Worm (Caenorhabditis elegans) whole organism, midembryonic: ENCODE data around the gene sec-31.

ENCODE experiments used
- T22C8.4 ChIP-seq: fragments of 200-800 bp; sonication (Bioruptor generic); IDR thresholded peaks from 2 replicates; pipeline ENCODE4 v1.3.6; 2022; ENCODE audit warnings: missing genetic modification characterization, missing compliant biosample characterization
- cog-1 ChIP-seq: sonication (generic microtip); optimal IDR thresholded peaks from 2 replicates; lab custom pipeline; 2016; ENCODE audit warnings: missing genetic modification characterization, missing compliant biosample characterization
- flt-1 ChIP-seq: fragments of 200-800 bp; sonication (Bioruptor generic); IDR thresholded peaks from 2 replicates; pipeline ENCODE4 v1.3.6; 2022; ENCODE audit warnings: missing genetic modification characterization, missing compliant biosample characterization
- klf-2 ChIP-seq: fragments of 200-800 bp; sonication (Bioruptor generic); conservative IDR thresholded peaks from 2 replicates; pipeline ENCODE4 v1.3.6; 2022; ENCODE audit warnings: missing genetic modification reagents, missing genetic modification characterization, missing compliant biosample characterization
- med-1 ChIP-seq: sonication (generic microtip); optimal IDR thresholded peaks from 2 replicates; lab custom pipeline; 2017; ENCODE audit warnings: missing genetic modification characterization, mild to moderate bottlenecking, missing compliant biosample characterization, antibody characterized with exemption, missing genetic modification reagents; ENCODE audit not compliant: insufficient read depth
- ref-1 ChIP-seq: fragments of 200-800 bp; sonication (Bioruptor generic); conservative IDR thresholded peaks from 2 replicates; pipeline ENCODE4 v1.3.6; 2022; ENCODE audit warnings: missing genetic modification reagents, missing genetic modification characterization, missing compliant biosample characterization
- tab-1 ChIP-seq: fragments of 200-800 bp; sonication (Bioruptor generic); IDR thresholded peaks from 2 replicates; pipeline ENCODE4 v1.3.6; 2022; ENCODE audit warnings: missing genetic modification characterization, missing compliant biosample characterization
- ztf-23 ChIP-seq: fragments of 200-800 bp; sonication (Bioruptor generic); IDR thresholded peaks from 2 replicates; pipeline ENCODE4 v1.3.6; 2022; ENCODE audit warnings: missing genetic modification reagents, missing genetic modification characterization, missing compliant biosample characterization
- ztf-29 ChIP-seq: fragments of 200-800 bp; sonication (Bioruptor generic); IDR thresholded peaks from 2 replicates; pipeline ENCODE4 v1.3.6; 2022; ENCODE audit warnings: missing genetic modification reagents, missing genetic modification characterization, missing compliant biosample characterization

sec-31 gene

DNA sequence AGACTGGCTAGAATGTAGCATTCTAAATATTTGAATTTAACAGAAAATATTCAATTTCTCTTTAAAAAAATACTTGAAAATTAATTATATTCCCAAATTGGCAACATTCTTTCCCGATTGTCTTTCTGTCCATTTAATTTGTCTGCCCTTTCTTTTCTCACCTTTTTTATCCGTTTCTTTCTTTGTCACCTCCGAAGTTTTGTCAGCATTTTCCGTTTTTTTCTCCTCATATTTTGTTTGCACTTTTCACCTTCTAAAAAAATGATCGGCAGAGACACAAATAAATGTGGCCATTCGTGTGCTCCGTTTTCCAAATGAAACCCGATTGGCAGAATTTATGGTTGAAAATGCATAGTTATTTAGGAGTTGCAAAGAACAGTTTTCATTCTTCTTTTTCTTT lies 55.5 kb downstream of the sec-31 start:
- TF ChIP-seq cog-1 (no peak), tab-1 (GFP tag; lab: Robert Waterston, UW) (no peak)

DNA sequence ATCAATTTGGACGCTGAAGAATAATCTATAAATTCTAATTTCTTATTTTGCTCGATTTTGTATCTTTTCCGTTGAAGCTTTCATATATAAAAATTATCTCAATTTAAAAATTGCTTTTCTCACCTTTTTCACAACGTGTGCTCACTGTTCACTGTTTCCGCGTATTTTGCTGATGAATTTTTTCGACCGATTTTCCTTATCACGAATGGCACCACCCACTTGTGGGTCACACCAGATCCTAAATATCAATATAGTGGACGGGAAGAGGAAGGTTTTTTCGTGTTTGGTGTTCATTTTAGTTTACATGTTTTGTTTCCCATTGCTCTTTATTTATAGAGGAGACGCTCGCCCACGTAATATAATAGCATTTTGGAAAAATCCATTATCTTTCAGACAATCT lies 55.9 kb downstream of the sec-31 start:
- TF ChIP-seq med-1 (GFP tag; lab: Kevin White, UChicago) (no peak), ztf-23 (GFP tag; lab: Robert Waterston, UW) (no peak), cog-1 (no peak), flt-1 (GFP tag; lab: Robert Waterston, UW) (no peak), tab-1 (GFP tag; lab: Robert Waterston, UW) (no peak), T22C8.4 (GFP tag; lab: Robert Waterston, UW) (no peak), ref-1 (no peak), ztf-29 (GFP tag; lab: Robert Waterston, UW) (no peak), klf-2 (GFP tag; lab: Robert Waterston, UW) (no peak)
